Fruit fly (Drosophila melanogaster): ENCODE results near the gene Sfp26Ac.

Sfp26Ac gene

dm6 chr2L:5906893-5907850 lies 22.6 kb upstream of the Sfp26Ac start, which contains the start of gene bchs (continued):
- TF ChIP-seq CG3407 (GFP tag; optimal IDR thresholded peaks at IDR 0.05): peak; percentile 97
- TF ChIP-seq Sin3A (optimal IDR thresholded peaks at IDR 0.05): peak; percentile 50
- peak; percentile 89 for TF ChIP-seq CG9727 (GFP tag; optimal IDR thresholded peaks at IDR 0.05)
- TF ChIP-seq ssp (GFP tag; IDR thresholded peaks at IDR 0.05): no peak
- TF ChIP-seq gro (GFP tag; optimal IDR thresholded peaks at IDR 0.05): no peak
- TF ChIP-seq CG15514 (GFP tag; optimal IDR thresholded peaks at IDR 0.05): peak; percentile 89
- peak; percentile 74 to 83 for TF ChIP-seq dpn (GFP tag; optimal IDR thresholded peaks at IDR 0.05)
- peak; percentile 98 for TF ChIP-seq Dp (GFP tag; optimal IDR thresholded peaks at IDR 0.05)
- TF ChIP-seq zfh1 (GFP tag; IDR thresholded peaks at IDR 0.05): peak; percentile 84
- TF ChIP-seq Hey (tag; optimal IDR thresholded peaks at IDR 0.05): peak; percentile 92
- TF ChIP-seq gsb-n (tag; optimal IDR thresholded peaks at IDR 0.05): no peak
- TF ChIP-seq crol (GFP tag; IDR thresholded peaks at IDR 0.05): peak; percentile 87
- TF ChIP-seq Camta (GFP tag; optimal IDR thresholded peaks at IDR 0.05): peak; percentile 82
- peak; percentile 61 for TF ChIP-seq dm (GFP tag; optimal IDR thresholded peaks at IDR 0.05)
- TF ChIP-seq fd3F (GFP tag; optimal IDR thresholded peaks at IDR 0.05): no peak
- peak; percentile 31 for TF ChIP-seq HLH54F (GFP tag; optimal IDR thresholded peaks at IDR 0.05)
- TF ChIP-seq CG13123 (GFP tag; optimal IDR thresholded peaks at IDR 0.05): peak; percentile 91
- no peak for TF ChIP-seq Poxn (GFP tag; IDR thresholded peaks at IDR 0.05)
- TF ChIP-seq CG10321 (GFP tag; IDR thresholded peaks at IDR 0.05): peak; percentile 66
- peak; percentile 40 for TF ChIP-seq Sry-β (GFP tag; optimal IDR thresholded peaks at IDR 0.05)
- TF ChIP-seq mirr (GFP tag; optimal IDR thresholded peaks at IDR 0.05): peak; percentile 96
- TF ChIP-seq ranshi (GFP tag; IDR thresholded peaks at IDR 0.05): peak; percentile 84; the same call in 1 of the 2 replicates
- no peak for TF ChIP-seq corto (GFP tag; optimal IDR thresholded peaks at IDR 0.05)
- TF ChIP-seq tgo (GFP tag; IDR thresholded peaks at IDR 0.05): peak; percentile 64; the same call in 2 of the 3 replicates
- TF ChIP-seq lbe (GFP tag; optimal IDR thresholded peaks at IDR 0.05): no peak
- peak; percentile 39; the same call in 1 of the 2 replicates for TF ChIP-seq ap (GFP tag; IDR thresholded peaks at IDR 0.05)
- TF ChIP-seq CG15601 (tag; optimal IDR thresholded peaks at IDR 0.05): peak; percentile 97
- peak; percentile 96 for TF ChIP-seq BtbVII (GFP tag; optimal IDR thresholded peaks at IDR 0.05)
- peak; percentile 62 for TF ChIP-seq CG17802 (tag; optimal IDR thresholded peaks at IDR 0.05)
- peak; percentile 53 for TF ChIP-seq CG7786 (GFP tag; optimal IDR thresholded peaks at IDR 0.05)
- peak; percentile 77 for TF ChIP-seq CG10147 (GFP tag; optimal IDR thresholded peaks at IDR 0.05)
- TF ChIP-seq CG32532 (GFP tag; IDR thresholded peaks at IDR 0.05): peak; percentile 42; the same call in 1 of the 2 replicates
- no peak; the same call in none of the 2 replicates for TF ChIP-seq Bgb (GFP tag; IDR thresholded peaks at IDR 0.05; ENCODE audit: partially characterized antibody)
- TF ChIP-seq insv (GFP tag; optimal IDR thresholded peaks at IDR 0.05): peak in 1 of 2 experiments; percentile 68
- TF ChIP-seq Med (GFP tag): peak; percentile 99
- peak; percentile 89 for TF ChIP-seq NC2α (GFP tag; optimal IDR thresholded peaks at IDR 0.05)
- peak; percentile 60 for TF ChIP-seq CTCF (GFP tag; optimal IDR thresholded peaks at IDR 0.05)
- peak; percentile 82 for TF ChIP-seq NfI (GFP tag; optimal IDR thresholded peaks at IDR 0.05)
- no peak for TF ChIP-seq CG9215 (GFP tag; IDR thresholded peaks at IDR 0.05)
- no peak for TF ChIP-seq CG4854 (GFP tag; optimal IDR thresholded peaks at IDR 0.05)
- TF ChIP-seq al (GFP tag; IDR thresholded peaks at IDR 0.05): no peak
- TF ChIP-seq CG1233 (GFP tag; optimal IDR thresholded peaks at IDR 0.05): peak; percentile 93
- peak; percentile 96 for TF ChIP-seq CG10543 (GFP tag; optimal IDR thresholded peaks at IDR 0.05)
- TF ChIP-seq ara (GFP tag; IDR thresholded peaks at IDR 0.05): peak; percentile 79; the same call in 1 of the 2 replicates
- peak; percentile 85 for TF ChIP-seq btn (GFP tag; optimal IDR thresholded peaks at IDR 0.05)
- TF ChIP-seq prd (optimal IDR thresholded peaks at IDR 0.05): no peak
- TF ChIP-seq prd (GFP tag; IDR thresholded peaks at IDR 0.05): peak; percentile 61; the same call in 2 of the 3 replicates
- TF ChIP-seq sqz (GFP tag; optimal IDR thresholded peaks at IDR 0.05): no peak
- no peak for TF ChIP-seq CG18262 (tag; optimal IDR thresholded peaks at IDR 0.05)
